Fruit fly (Drosophila melanogaster): ENCODE measurements around the gene CG15258.

- no peak for TF ChIP-seq CG7101 (tag; optimal IDR thresholded peaks at IDR 0.05)
- no peak for TF ChIP-seq cic (GFP tag; optimal IDR thresholded peaks at IDR 0.05)
- TF ChIP-seq Clk (GFP tag; optimal IDR thresholded peaks at IDR 0.05): no peak
- no peak for TF ChIP-seq CG5204 (GFP tag; optimal IDR thresholded peaks at IDR 0.05)
- TF ChIP-seq Mnt (GFP tag; optimal IDR thresholded peaks at IDR 0.05): no peak
- no peak for TF ChIP-seq CG14711 (tag; optimal IDR thresholded peaks at IDR 0.05)
- TF ChIP-seq CG12768 (GFP tag; optimal IDR thresholded peaks at IDR 0.05): no peak
- no peak for TF ChIP-seq CG11617 (GFP tag; optimal IDR thresholded peaks at IDR 0.05)
- TF ChIP-seq Hr96 (GFP tag; optimal IDR thresholded peaks at IDR 0.05): no peak
- TF ChIP-seq tj (GFP tag; optimal IDR thresholded peaks at IDR 0.05): no peak
- TF ChIP-seq CG1620 (GFP tag; optimal IDR thresholded peaks at IDR 0.05): no peak
- TF ChIP-seq CG7045 (GFP tag; optimal IDR thresholded peaks at IDR 0.05): no peak
- no peak for TF ChIP-seq kay (GFP tag; ENCODE audit: borderline replicate concordance)
These were observed 12.2 kb downstream of the CG15258 start for dm6 chr2L:15349203-15349602.
